Fruit fly (Drosophila melanogaster) whole organism: Measurements from ENCODE around the gene Cep290.
"Not testable (repeated sequence)": the region's sequence is repeated elsewhere in the genome, so short reads cannot be mapped to it uniquely, and the experiment has no call there.

Source experiments
- CG8478 ChIP-seq: fragments of >200 bp; optimal IDR thresholded peaks from 2 replicates; lab custom pipeline; 2018; ENCODE audit warnings: inconsistent platforms
- Dll ChIP-seq: fragments of >200 bp; optimal IDR thresholded peaks from 2 replicates; lab custom pipeline; 2017
- EcR ChIP-seq, 2 experiments: fragments of >200 bp; optimal IDR thresholded peaks; 2 replicates each; lab custom pipeline; 2017; ENCODE audit warnings: missing biosample characterization in 2 of 2, missing genetic modification characterization in 2 of 2, missing genetic modification reagents in 2 of 2
- psq ChIP-seq: fragments of >200 bp; optimal IDR thresholded peaks from 2 replicates; lab custom pipeline; 2017
- usp ChIP-seq: fragments of >200 bp; optimal IDR thresholded peaks from 2 replicates; lab custom pipeline; 2017; ENCODE audit warnings: missing biosample characterization, missing genetic modification characterization, mixed read lengths

dm6 chr3L:865096-865495 lies 21.4 kb downstream of the Cep290 start, which contains the start of gene CG12502:
- TF ChIP-seq EcR (GFP tag; optimal IDR thresholded peaks at IDR 0.05; lab: Kevin White, UChicago); psq (lab: Kevin White, UChicago); usp (GFP tag; lab: Kevin White, UChicago); Dll (lab: Kevin White, UChicago); CG8478 (lab: Kevin White, UChicago): not testable (repeated sequence)
